Fruit fly (Drosophila melanogaster) whole organism, embryonic: Measurements from ENCODE around the gene Prp18.

Experiments used
- Blimp-1 ChIP-seq: fragments of 200-800 bp; sonication (Bioruptor generic); optimal IDR thresholded peaks from 3 replicates; lab custom pipeline; 2018; ENCODE audit warnings: missing biosample characterization, missing genetic modification characterization, mild to moderate bottlenecking, moderate library complexity, missing genetic modification reagents
- CG10267 ChIP-seq: fragments of 200-800 bp; sonication (Bioruptor generic); optimal IDR thresholded peaks from 2 replicates; lab custom pipeline; 2018; ENCODE audit warnings: missing biosample characterization, mild to moderate bottlenecking, missing genetic modification characterization, moderate library complexity
- CG11456 ChIP-seq: fragments of 200-800 bp; sonication (Bioruptor generic); IDR thresholded peaks from 3 replicates; pipeline ENCODE4 v1.3.6; 2022; ENCODE audit warnings: missing biosample characterization, missing genetic modification characterization
- CG12071 ChIP-seq: fragments of 200-800 bp; sonication (Bioruptor generic); optimal IDR thresholded peaks from 3 replicates; lab custom pipeline; 2018; ENCODE audit warnings: missing biosample characterization, mild to moderate bottlenecking, missing genetic modification characterization
- CG1233 ChIP-seq: fragments of 200-800 bp; sonication (Bioruptor generic); optimal IDR thresholded peaks from 4 replicates; lab custom pipeline; 2018; ENCODE audit warnings: missing biosample characterization, mild to moderate bottlenecking, missing genetic modification characterization
- CG12391 ChIP-seq: fragments of 200-800 bp; sonication (Bioruptor generic); optimal IDR thresholded peaks from 3 replicates; lab custom pipeline; 2018; ENCODE audit warnings: missing biosample characterization, mild to moderate bottlenecking, missing genetic modification characterization, moderate library complexity
- CG14050 ChIP-seq: fragments of 200-800 bp; sonication (Bioruptor generic); IDR thresholded peaks from 3 replicates; pipeline ENCODE4 v1.3.6; 2022; ENCODE audit warnings: missing biosample characterization, missing genetic modification characterization
- CG14710 ChIP-seq: fragments of 200-800 bp; sonication (Bioruptor generic); optimal IDR thresholded peaks from 3 replicates; lab custom pipeline; 2019; ENCODE audit warnings: missing biosample characterization, mild to moderate bottlenecking, missing genetic modification characterization, moderate library complexity
- CG18262 ChIP-seq: fragments of 200-800 bp; optimal IDR thresholded peaks from 3 replicates; lab custom pipeline; 2019; ENCODE audit warnings: missing biosample characterization, mild to moderate bottlenecking, missing genetic modification characterization, moderate library complexity
- CG2678 ChIP-seq: fragments of 200-800 bp; sonication (Bioruptor generic); optimal IDR thresholded peaks from 3 replicates; lab custom pipeline; 2019; ENCODE audit warnings: missing biosample characterization, mild to moderate bottlenecking, missing genetic modification characterization, moderate library complexity
- CG2712 ChIP-seq: fragments of 200-800 bp; optimal IDR thresholded peaks from 3 replicates; lab custom pipeline; 2019; ENCODE audit warnings: missing biosample characterization, mild to moderate bottlenecking, missing genetic modification characterization, moderate library complexity
- CG30403 ChIP-seq: fragments of 200-800 bp; sonication (Bioruptor generic); optimal IDR thresholded peaks from 3 replicates; lab custom pipeline; 2016; ENCODE audit warnings: missing biosample characterization, missing genetic modification characterization
- CG3726 ChIP-seq: fragments of 200-800 bp; sonication (Bioruptor generic); IDR thresholded peaks from 3 replicates; pipeline ENCODE4, ENCODE4 v1.3.6; 2022; ENCODE audit warnings: missing biosample characterization, missing genetic modification characterization
- CG3995 ChIP-seq: fragments of 200-800 bp; sonication (Bioruptor generic); optimal IDR thresholded peaks from 3 replicates; lab custom pipeline; 2016; ENCODE audit warnings: missing biosample characterization, missing genetic modification characterization
- CG8388 ChIP-seq: fragments of 200-800 bp; sonication (Bioruptor generic); optimal IDR thresholded peaks from 2 replicates; lab custom pipeline; 2019; ENCODE audit warnings: missing biosample characterization, mild to moderate bottlenecking, missing genetic modification characterization, moderate library complexity
- CoRest ChIP-seq: fragments of 200-800 bp; sonication (Bioruptor generic); optimal IDR thresholded peaks from 3 replicates; lab custom pipeline; 2018; ENCODE audit warnings: missing biosample characterization, mild to moderate bottlenecking, missing genetic modification characterization, moderate library complexity
- D ChIP-seq, 2 experiments: fragments of 200-800 bp in 1 of 2; fragments of >200 bp in 1 of 2; sonication (Bioruptor generic) in 1 of 2; optimal IDR thresholded peaks; 2 replicates in 1 of 2; 3 replicates in 1 of 2; lab custom pipeline; 2017; ENCODE audit warnings: mild to moderate bottlenecking in 1 of 2, missing biosample characterization in 1 of 2, missing genetic modification characterization in 1 of 2, missing genetic modification reagents in 1 of 2
- Hr51 ChIP-seq, 2 experiments: fragments of 200-800 bp; sonication (Bioruptor generic); optimal IDR thresholded peaks; 2 replicates in 1 of 2; 3 replicates in 1 of 2; lab custom pipeline; 2016 to 2018; ENCODE audit warnings: missing biosample characterization in 2 of 2, missing genetic modification characterization in 2 of 2, mild to moderate bottlenecking in 1 of 2, moderate library complexity in 1 of 2
- Mad ChIP-seq: fragments of 200-800 bp; sonication (Bioruptor generic); optimal IDR thresholded peaks from 2 replicates; lab custom pipeline; 2016; ENCODE audit warnings: missing biosample characterization, missing genetic modification characterization
- PHDP ChIP-seq: fragments of 200-800 bp; sonication (Bioruptor generic); optimal IDR thresholded peaks from 3 replicates; lab custom pipeline; 2018; ENCODE audit warnings: missing biosample characterization, mild to moderate bottlenecking, missing genetic modification characterization, moderate library complexity
- Pdp1 ChIP-seq, 2 experiments: fragments of 200-800 bp; sonication (Bioruptor generic); optimal IDR thresholded peaks; 3 replicates each; lab custom pipeline; 2016; ENCODE audit warnings: missing biosample characterization in 2 of 2, missing genetic modification characterization in 2 of 2, mild to moderate bottlenecking in 1 of 2, moderate library complexity in 1 of 2
- Sox102F ChIP-seq: fragments of 200-800 bp; sonication (Bioruptor generic); optimal IDR thresholded peaks from 2 replicates; lab custom pipeline; 2018; ENCODE audit warnings: missing biosample characterization, mild to moderate bottlenecking, missing genetic modification characterization, moderate library complexity
- Tbp ChIP-seq: fragments of >200 bp; optimal IDR thresholded peaks from 2 replicates; lab custom pipeline; 2018; ENCODE audit warnings: missing biosample characterization, missing genetic modification characterization
- Xrp1 ChIP-seq: fragments of 200-800 bp; sonication (Bioruptor generic); IDR thresholded peaks from 2 replicates; pipeline ENCODE4 v1.3.6; 2022; ENCODE audit warnings: missing biosample characterization, missing genetic modification characterization
- abd-A ChIP-seq: fragments of 200-800 bp; sonication (Bioruptor generic); optimal IDR thresholded peaks from 3 replicates; lab custom pipeline; 2019; ENCODE audit warnings: missing biosample characterization, mild to moderate bottlenecking, missing genetic modification characterization, moderate library complexity
- bigmax ChIP-seq: fragments of 200-800 bp; sonication (Bioruptor generic); optimal IDR thresholded peaks from 2 replicates; lab custom pipeline; 2018; ENCODE audit warnings: missing biosample characterization, mild to moderate bottlenecking, missing genetic modification characterization
- bsh ChIP-seq, 2 experiments: fragments of 200-800 bp; sonication (Bioruptor generic); optimal IDR thresholded peaks; 2 replicates each; lab custom pipeline; 2017 to 2018; ENCODE audit warnings: mild to moderate bottlenecking in 2 of 2, missing biosample characterization in 2 of 2, missing genetic modification characterization in 2 of 2, moderate library complexity in 1 of 2
- dmrt99B ChIP-seq: fragments of 200-800 bp; sonication (Bioruptor generic); optimal IDR thresholded peaks from 2 replicates; lab custom pipeline; 2018; ENCODE audit warnings: missing biosample characterization, mild to moderate bottlenecking, missing genetic modification characterization, moderate library complexity
- gcm ChIP-seq: fragments of 200-800 bp; sonication (Bioruptor generic); optimal IDR thresholded peaks from 2 replicates; lab custom pipeline; 2019; ENCODE audit warnings: missing biosample characterization, mild to moderate bottlenecking, missing genetic modification characterization, moderate library complexity
- gem ChIP-seq: fragments of 200-800 bp; sonication (Bioruptor generic); optimal IDR thresholded peaks from 2 replicates; lab custom pipeline; 2019; ENCODE audit warnings: missing biosample characterization, mild to moderate bottlenecking, missing genetic modification characterization, moderate library complexity
- hkb ChIP-seq, 2 experiments: fragments of 200-800 bp in 1 of 2; fragments of >200 bp in 1 of 2; sonication (Bioruptor generic) in 1 of 2; IDR thresholded peaks in 1 of 2; optimal IDR thresholded peaks in 1 of 2; 2 replicates each; pipeline versions ENCODE4 v1.3.6 to Lab custom; 2017 to 2022; ENCODE audit warnings: missing biosample characterization in 1 of 2, missing genetic modification characterization in 1 of 2
- kni ChIP-seq: fragments of 200-800 bp; sonication (Bioruptor generic); optimal IDR thresholded peaks from 3 replicates; lab custom pipeline; 2017; ENCODE audit warnings: mild to moderate bottlenecking, missing biosample characterization, missing genetic modification reagents, missing genetic modification characterization
- lola ChIP-seq, 3 experiments: fragments of >200 bp in 2 of 3; fragments of 200-800 bp in 1 of 3; sonication (Bioruptor generic) in 1 of 3; optimal IDR thresholded peaks; 2 replicates each; lab custom pipeline; 2017 to 2019; ENCODE audit warnings: missing biosample characterization in 3 of 3, missing genetic modification characterization in 3 of 3, mild to moderate bottlenecking in 1 of 3, moderate library complexity in 1 of 3
- nmo ChIP-seq: fragments of 200-800 bp; sonication (Bioruptor generic); optimal IDR thresholded peaks from 2 replicates; lab custom pipeline; 2018; ENCODE audit warnings: missing biosample characterization, mild to moderate bottlenecking, missing genetic modification characterization, moderate library complexity
- p53 ChIP-seq: fragments of 200-800 bp; sonication (Bioruptor generic); optimal IDR thresholded peaks from 2 replicates; lab custom pipeline; 2016; ENCODE audit warnings: missing biosample characterization, missing genetic modification characterization
- phol ChIP-seq: fragments of 200-800 bp; sonication (Bioruptor generic); optimal IDR thresholded peaks from 3 replicates; lab custom pipeline; 2018; ENCODE audit warnings: missing biosample characterization, mild to moderate bottlenecking, missing genetic modification characterization, moderate library complexity
- prd ChIP-seq, 3 experiments: fragments of >200 bp in 2 of 3; fragments of 200-800 bp in 1 of 3; sonication (Bioruptor generic) in 1 of 3; optimal IDR thresholded peaks in 2 of 3; IDR thresholded peaks in 1 of 3; 2 replicates in 2 of 3; 3 replicates in 1 of 3; pipeline versions ENCODE4 v1.3.6 to Lab custom; 2017 to 2022; ENCODE audit warnings: missing biosample characterization in 1 of 3, missing genetic modification characterization in 1 of 3
- sens ChIP-seq: fragments of 200-800 bp; sonication (Bioruptor generic); peaks from one replicate; lab custom pipeline; 2016; ENCODE audit warnings: missing biosample characterization, missing genetic modification characterization
- tgo ChIP-seq: fragments of 200-800 bp; sonication (Bioruptor generic); IDR thresholded peaks from 3 replicates; pipeline ENCODE4 v1.3.6; 2022; ENCODE audit warnings: missing biosample characterization, missing genetic modification characterization
- tll ChIP-seq, 2 experiments: fragments of 200-800 bp in 1 of 2; fragments of >200 bp in 1 of 2; sonication (Bioruptor generic) in 1 of 2; optimal IDR thresholded peaks; 2 replicates each; lab custom pipeline; 2017 to 2019; ENCODE audit warnings: missing biosample characterization in 2 of 2, missing genetic modification characterization in 2 of 2, mild to moderate bottlenecking in 1 of 2, moderate library complexity in 1 of 2
- twi ChIP-seq: fragments of 200-800 bp; optimal IDR thresholded peaks from 2 replicates; lab custom pipeline; 2019; ENCODE audit warnings: missing biosample characterization, mild to moderate bottlenecking, missing genetic modification characterization, moderate library complexity
- unpg ChIP-seq: fragments of 200-800 bp; sonication (Bioruptor generic); optimal IDR thresholded peaks from 3 replicates; lab custom pipeline; 2018; ENCODE audit warnings: missing biosample characterization, mild to moderate bottlenecking, missing genetic modification characterization, moderate library complexity

Prp18 gene

dm6 chr3R:18990514-18990913 lies 40.6 kb downstream of the Prp18 start (continued):
- peak; percentile 43 to 58 for TF ChIP-seq bsh (GFP tag; optimal IDR thresholded peaks at IDR 0.05; lab: Kevin White, UChicago)
- peak; percentile 13 for TF ChIP-seq CG30403 (GFP tag; lab: Kevin White, UChicago)
- TF ChIP-seq CG2678 (tag; lab: Kevin White, UChicago): peak; percentile 16
- TF ChIP-seq CG3726 (GFP tag; lab: Robert Waterston, UW): no peak
- no peak for TF ChIP-seq bigmax
- peak; percentile 24 for TF ChIP-seq nmo
- TF ChIP-seq CG8388 (GFP tag; lab: Kevin White, UChicago): peak; percentile 12
- no peak for TF ChIP-seq CG11456 (GFP tag; lab: Robert Waterston, UW)
- TF ChIP-seq tll (GFP tag; optimal IDR thresholded peaks at IDR 0.05; lab: Kevin White, UChicago): no peak
- TF ChIP-seq sens (GFP tag; lab: Kevin White, UChicago): peak; percentile 78
- TF ChIP-seq CG12071 (GFP tag; lab: Kevin White, UChicago): no peak
- peak; percentile 36; the same call in 2 of the 3 replicates for TF ChIP-seq tgo (GFP tag; lab: Robert Waterston, UW)
- peak; percentile 9 for TF ChIP-seq CG10267
- peak; percentile 62 for TF ChIP-seq gem
- peak; percentile 37 for TF ChIP-seq phol (tag; lab: Kevin White, UChicago)
- TF ChIP-seq CG14050: no peak
- TF ChIP-seq CoRest (tag; lab: Kevin White, UChicago): peak; percentile 28
- peak; percentile 5 for TF ChIP-seq CG2712 (tag; lab: Kevin White, UChicago)
- TF ChIP-seq lola (GFP tag; optimal IDR thresholded peaks at IDR 0.05; lab: Kevin White, UChicago): peak in 1 of 3 experiments; percentile 38
- no peak for TF ChIP-seq prd (optimal IDR thresholded peaks at IDR 0.05; lab: Kevin White, UChicago)
- peak; percentile 30; the same call in 1 of the 3 replicates for TF ChIP-seq prd (GFP tag; IDR thresholded peaks at IDR 0.05; lab: Robert Waterston, UW)
- TF ChIP-seq Blimp-1 (GFP tag; lab: Kevin White, UChicago): peak; percentile 36
- TF ChIP-seq dmrt99B (tag; lab: Kevin White, UChicago): peak; percentile 23
- TF ChIP-seq CG14710 (tag; lab: Kevin White, UChicago): peak; percentile 0
- TF ChIP-seq Hr51 (GFP tag; optimal IDR thresholded peaks at IDR 0.05; lab: Kevin White, UChicago): peak in 1 of 2 experiments; percentile 33
- peak; percentile 21 for TF ChIP-seq PHDP (tag; lab: Kevin White, UChicago)
- peak; percentile 18 for TF ChIP-seq Sox102F (GFP tag; lab: Kevin White, UChicago)
- peak in 1 of 2 experiments; percentile 17 for TF ChIP-seq Pdp1 (GFP tag; optimal IDR thresholded peaks at IDR 0.05; lab: Kevin White, UChicago)
- no peak for TF ChIP-seq CG1233 (GFP tag; lab: Kevin White, UChicago)
- peak; percentile 62; the same call in 1 of the 2 replicates for TF ChIP-seq Xrp1
- TF ChIP-seq unpg (GFP tag; lab: Kevin White, UChicago): peak; percentile 30
- peak; percentile 30 for TF ChIP-seq CG18262 (tag; lab: Kevin White, UChicago)
- peak; percentile 20 for TF ChIP-seq CG12391 (tag; lab: Kevin White, UChicago)

- TF ChIP-seq Mad (no peak), gcm (GFP tag; lab: Kevin White, UChicago) (peak; percentile 59), p53 (GFP tag; lab: Kevin White, UChicago) (no peak), kni (GFP tag; lab: Kevin White, UChicago) (peak; percentile 57), Blimp-1 (GFP tag; lab: Kevin White, UChicago) (peak; percentile 12), twi (tag; lab: Kevin White, UChicago) (no peak), hkb (optimal IDR thresholded peaks at IDR 0.05; lab: Kevin White, UChicago) (no peak), hkb (GFP tag; IDR thresholded peaks at IDR 0.05; lab: Robert Waterston, UW) (no peak), Tbp (GFP tag; lab: Kevin White, UChicago) (no peak), CG3995 (GFP tag; lab: Kevin White, UChicago) (no peak), abd-A (peak; percentile 16), D (optimal IDR thresholded peaks at IDR 0.05; lab: Kevin White, UChicago) (peak; percentile 47), D (GFP tag; optimal IDR thresholded peaks at IDR 0.05; lab: Kevin White, UChicago) (no peak)
Observed at dm6 chr3R:18989819-18990137, 41.3 kb downstream of the Prp18 start.
